Fruit fly (Drosophila melanogaster): ENCODE measurements around the gene CG13042.

dm6 chr3L:16354197-16354596 is 45.9 kb upstream of the CG13042 start, which contains the start of gene Pdh:
- no peak for TF ChIP-seq dl (GFP tag; optimal IDR thresholded peaks at IDR 0.05; ENCODE audit: insufficient read depth in 1 of 2, partially characterized antibody in 2 of 2)
- TF ChIP-seq brk (GFP tag; optimal IDR thresholded peaks at IDR 0.05), result no peak
- no peak for TF ChIP-seq Mio (GFP tag; optimal IDR thresholded peaks at IDR 0.05)
- TF ChIP-seq h (GFP tag; optimal IDR thresholded peaks at IDR 0.05), result no peak
- no peak for TF ChIP-seq Hnf4 (GFP tag; optimal IDR thresholded peaks at IDR 0.05)
- TF ChIP-seq usp (GFP tag; optimal IDR thresholded peaks at IDR 0.05), result no peak
- TF ChIP-seq pan (optimal IDR thresholded peaks at IDR 0.05), result no peak
- no peak for TF ChIP-seq CrebA (GFP tag; optimal IDR thresholded peaks at IDR 0.05; ENCODE audit: borderline replicate concordance)
- TF ChIP-seq Myc (optimal IDR thresholded peaks at IDR 0.05), result no peak
- no peak for TF ChIP-seq Abd-B (GFP tag; optimal IDR thresholded peaks at IDR 0.05)
- TF ChIP-seq dsf (GFP tag; optimal IDR thresholded peaks at IDR 0.05; ENCODE audit: borderline replicate concordance), result no peak
- TF ChIP-seq Rel (GFP tag; optimal IDR thresholded peaks at IDR 0.05), result no peak
- TF ChIP-seq Rel (tag; optimal IDR thresholded peaks at IDR 0.05), result no peak
- TF ChIP-seq Hr83 (GFP tag; optimal IDR thresholded peaks at IDR 0.05; ENCODE audit: poor library complexity, severe bottlenecking), result no peak
- no peak for TF ChIP-seq CG9705 (GFP tag; optimal IDR thresholded peaks at IDR 0.05)

All from whole organism, wandering third instar larva.